Worm (Caenorhabditis elegans) whole organism, early embryonic: ENCODE results near the gene T04H1.13.

ENCODE experiments used
- ama-1 ChIP-seq: fragments of 150-350 bp; optimal IDR thresholded peaks from 2 replicates; lab custom pipeline; 2014
- tra-4 ChIP-seq: sonication (generic microtip); optimal IDR thresholded peaks from 2 replicates; lab custom pipeline; 2017; ENCODE audit warnings: missing genetic modification characterization, missing compliant biosample characterization

ce11 chrV:12244980-12245742 is at the start of gene T04H1.13, which contains the start of the genes slfl-5 and rad-50:
- TF ChIP-seq ama-1 (lab: Kevin White, UChicago): no peak
- TF ChIP-seq tra-4: no peak
